Worm (Caenorhabditis elegans): ENCODE measurements around the gene npp-10.

npp-10 gene

DNA sequence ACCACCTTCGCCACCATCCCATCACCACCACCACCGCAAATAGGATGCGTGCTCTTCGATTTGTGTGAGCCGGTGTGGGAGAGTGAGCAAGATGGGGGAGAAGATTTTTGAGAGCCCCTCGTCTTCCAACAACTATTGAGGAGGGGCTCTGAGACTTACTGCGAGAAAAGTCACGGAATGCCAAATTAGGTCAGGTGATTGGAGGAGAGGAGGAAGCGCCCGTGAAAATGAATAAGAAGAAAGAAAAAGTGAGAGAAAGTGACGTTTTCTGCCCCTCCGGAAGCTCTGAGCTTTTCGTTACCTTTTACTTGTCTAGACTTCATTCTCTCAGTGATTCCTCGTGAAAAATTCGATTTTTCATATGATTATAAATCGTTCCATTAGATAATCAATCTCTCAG, 20.7 kb downstream of the npp-10 start:
- TF ChIP-seq ceh-9 (tag; optimal IDR thresholded peaks at IDR 0.05) (no peak), zag-1 (tag; optimal IDR thresholded peaks at IDR 0.05) (no peak), aly-2 (tag; optimal IDR thresholded peaks at IDR 0.05) (no peak), tbx-2 (tag; optimal IDR thresholded peaks at IDR 0.05) (no peak), egl-5 (tag; optimal IDR thresholded peaks at IDR 0.05) (no peak), daf-12 (tag; optimal IDR thresholded peaks at IDR 0.05) (no peak)

DNA sequence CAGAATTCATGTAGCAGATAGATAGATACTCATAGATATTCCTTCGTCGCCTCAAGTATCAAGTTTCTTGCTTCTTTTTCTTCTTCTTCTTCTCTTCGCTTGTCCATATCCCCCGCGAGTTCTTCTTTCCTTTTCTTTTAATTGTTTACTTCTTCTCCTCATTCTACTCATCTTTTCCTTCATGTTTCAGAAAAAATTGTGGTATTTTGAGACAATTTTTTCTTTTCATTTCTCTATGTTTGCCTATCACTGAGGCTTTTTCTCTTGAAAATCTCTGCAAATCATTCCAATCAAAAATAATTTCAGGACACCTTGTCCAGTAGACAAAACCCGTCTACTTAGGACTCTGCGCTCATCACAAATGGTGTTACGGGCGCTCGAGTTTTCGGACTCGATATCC, 26.4 kb downstream of the npp-10 start, which contains the start of gene T04C9.1:
TSS of gene T04C9.1 (plus strand) at position 301 of the 400 bp plus-strand sequence.
- no peak for TF ChIP-seq pha-4 (tag; optimal IDR thresholded peaks at IDR 0.05)
- no peak for TF ChIP-seq nhr-43 (tag; optimal IDR thresholded peaks at IDR 0.05; ENCODE audit: poor library complexity, severe bottlenecking)
- TF ChIP-seq egl-5 (tag; optimal IDR thresholded peaks at IDR 0.05) = no peak
- TF ChIP-seq nhr-28 (tag; optimal IDR thresholded peaks at IDR 0.05) = no peak
- no peak for TF ChIP-seq ztf-11 (tag; optimal IDR thresholded peaks at IDR 0.05)
- no peak for TF ChIP-seq hmg-11 (tag; optimal IDR thresholded peaks at IDR 0.05)
- no peak for TF ChIP-seq egl-27 (tag; optimal IDR thresholded peaks at IDR 0.05)
- no peak for TF ChIP-seq elt-1 (tag; optimal IDR thresholded peaks at IDR 0.05)
- TF ChIP-seq nhr-67 (tag; optimal IDR thresholded peaks at IDR 0.05) = no peak
- TF ChIP-seq elt-2 (tag; optimal IDR thresholded peaks at IDR 0.05) = no peak
- TF ChIP-seq fkh-2 (tag; optimal IDR thresholded peaks at IDR 0.05) = no peak

DNA sequence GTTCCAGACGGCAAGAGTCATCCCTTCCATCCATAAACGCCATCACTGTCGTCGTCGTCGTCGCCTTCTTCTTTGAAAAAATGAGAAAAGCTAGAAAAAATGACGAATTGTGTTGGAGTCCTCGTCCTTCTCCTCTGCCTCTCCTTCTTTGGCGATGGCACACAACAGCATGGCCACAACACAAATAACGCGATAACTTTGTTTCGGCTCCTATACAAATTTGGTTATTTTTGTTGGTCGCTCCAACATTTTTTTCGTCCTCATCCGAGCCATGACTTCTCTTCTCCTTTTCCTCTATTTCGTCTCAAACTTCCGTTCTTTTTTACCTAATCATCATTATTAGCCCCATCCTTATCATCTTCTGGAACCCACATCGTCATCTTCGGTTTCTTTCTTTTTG, 27.3 kb downstream of the npp-10 start:
- TF ChIP-seq nhr-11 (tag; optimal IDR thresholded peaks at IDR 0.05) = no peak
- TF ChIP-seq fkh-10 (GFP tag; optimal IDR thresholded peaks at IDR 0.05) = peak; percentile 22

ce11 chrIII:5991142-5991930, 28.0 kb downstream of the npp-10 start, which contains the start of gene T04C9.2:
TSS of gene T04C9.2 (plus strand) at chrIII:5991880.
- no peak for TF ChIP-seq elt-3 (tag; optimal IDR thresholded peaks at IDR 0.05)
- no peak for TF ChIP-seq pha-4 (tag; optimal IDR thresholded peaks at IDR 0.05)
- no peak for TF ChIP-seq jun-1 (tag; optimal IDR thresholded peaks at IDR 0.05)
- TF ChIP-seq ZK546.5 (tag; optimal IDR thresholded peaks at IDR 0.05) = no peak
- no peak for TF ChIP-seq fos-1 (tag; optimal IDR thresholded peaks at IDR 0.05)
- TF ChIP-seq zag-1 (tag; optimal IDR thresholded peaks at IDR 0.05) = no peak
- TF ChIP-seq unc-62 (GFP tag; optimal IDR thresholded peaks at IDR 0.05) = peak; percentile 65
- no peak for TF ChIP-seq nhr-25 (tag; optimal IDR thresholded peaks at IDR 0.05)
- TF ChIP-seq egl-27 (tag; optimal IDR thresholded peaks at IDR 0.05) = no peak
- TF ChIP-seq lin-39 (tag; optimal IDR thresholded peaks at IDR 0.05) = peak; percentile 85
- no peak for TF ChIP-seq mdl-1 (tag; optimal IDR thresholded peaks at IDR 0.05)
- TF ChIP-seq fkh-10 (GFP tag; optimal IDR thresholded peaks at IDR 0.05) = peak; percentile 31
- TF ChIP-seq R02D3.7 (tag; optimal IDR thresholded peaks at IDR 0.05) = no peak
- no peak for TF ChIP-seq ama-1 (optimal IDR thresholded peaks at IDR 0.05)
- TF ChIP-seq ceh-28 (tag; optimal IDR thresholded peaks at IDR 0.05) = no peak
- TF ChIP-seq eor-1 (tag; optimal IDR thresholded peaks at IDR 0.05) = no peak
- TF ChIP-seq lsy-12 (tag; optimal IDR thresholded peaks at IDR 0.05) = no peak
- no peak for TF ChIP-seq hmg-11 (tag; optimal IDR thresholded peaks at IDR 0.05)
- peak; percentile 23 for TF ChIP-seq nfya-1 (tag; optimal IDR thresholded peaks at IDR 0.05; ENCODE audit: insufficient read depth)
- peak; percentile 80 for TF ChIP-seq elt-1 (tag; optimal IDR thresholded peaks at IDR 0.05)
- no peak for TF ChIP-seq nhr-12 (tag; optimal IDR thresholded peaks at IDR 0.05)
- no peak for TF ChIP-seq ztf-4 (tag; optimal IDR thresholded peaks at IDR 0.05)
- peak; percentile 29 for TF ChIP-seq pqm-1 (tag; optimal IDR thresholded peaks at IDR 0.05)
- TF ChIP-seq snpc-4 (tag; optimal IDR thresholded peaks at IDR 0.05) = no peak
- peak; percentile 23 for TF ChIP-seq elt-2 (tag; optimal IDR thresholded peaks at IDR 0.05)
- no peak for TF ChIP-seq nhr-11 (tag; optimal IDR thresholded peaks at IDR 0.05)
- TF ChIP-seq mml-1 (tag; optimal IDR thresholded peaks at IDR 0.05) = no peak
- no peak for TF ChIP-seq daf-12 (tag; optimal IDR thresholded peaks at IDR 0.05)
- TF ChIP-seq egl-5 (tag; optimal IDR thresholded peaks at IDR 0.05) = no peak
- no peak for TF ChIP-seq fkh-2 (tag; optimal IDR thresholded peaks at IDR 0.05)
- TF ChIP-seq ceh-9 (tag; optimal IDR thresholded peaks at IDR 0.05) = no peak
- TF ChIP-seq sea-2 (GFP tag; optimal IDR thresholded peaks at IDR 0.05) = no peak
- no peak for TF ChIP-seq tbx-2 (tag; optimal IDR thresholded peaks at IDR 0.05)

All from whole organism, L3 larva.